Worm (Caenorhabditis elegans) whole organism, L3 larva: ENCODE measurements around the gene D1069.3.

Source experiments
- ZK546.5 ChIP-seq: sonication (generic microtip); optimal IDR thresholded peaks from 2 replicates; lab custom pipeline; 2017; ENCODE audit warnings: missing biosample characterization, missing genetic modification characterization
- aly-2 ChIP-seq: fragments of 150-350 bp; optimal IDR thresholded peaks from 2 replicates; lab custom pipeline; 2014; ENCODE audit warnings: missing biosample characterization, missing genetic modification characterization
- ama-1 ChIP-seq: fragments of 150-350 bp; optimal IDR thresholded peaks from 2 replicates; lab custom pipeline; 2018
- ceh-82 ChIP-seq: fragments of 150-350 bp; optimal IDR thresholded peaks from 2 replicates; lab custom pipeline; 2014; ENCODE audit warnings: missing biosample characterization, missing genetic modification characterization
- ceh-9 ChIP-seq: sonication (generic microtip); optimal IDR thresholded peaks from 2 replicates; lab custom pipeline; 2018; ENCODE audit warnings: missing biosample characterization, missing genetic modification characterization
- egl-27 ChIP-seq: sonication (generic microtip); optimal IDR thresholded peaks from 4 replicates; lab custom pipeline; 2017; ENCODE audit warnings: missing biosample characterization, missing genetic modification reagents, missing genetic modification characterization
- elt-1 ChIP-seq: fragments of 150-350 bp; optimal IDR thresholded peaks from 2 replicates; lab custom pipeline; 2014; ENCODE audit warnings: missing biosample characterization, missing genetic modification characterization
- elt-2 ChIP-seq: sonication (generic microtip); optimal IDR thresholded peaks from 2 replicates; lab custom pipeline; 2016; ENCODE audit warnings: missing genetic modification reagents, mild to moderate bottlenecking, missing genetic modification characterization, missing compliant biosample characterization
- fkh-2 ChIP-seq: fragments of 150-350 bp; optimal IDR thresholded peaks from 2 replicates; lab custom pipeline; 2014; ENCODE audit warnings: missing biosample characterization, missing genetic modification reagents, missing genetic modification characterization
- fos-1 ChIP-seq: fragments of 150-350 bp; optimal IDR thresholded peaks from 2 replicates; lab custom pipeline; 2014; ENCODE audit warnings: missing biosample characterization, missing genetic modification characterization
- jun-1 ChIP-seq: fragments of 150-350 bp; optimal IDR thresholded peaks from 2 replicates; lab custom pipeline; 2014; ENCODE audit warnings: missing biosample characterization, missing genetic modification reagents, missing genetic modification characterization
- lin-15B ChIP-seq: fragments of 150-350 bp; optimal IDR thresholded peaks from 2 replicates; lab custom pipeline; 2014; ENCODE audit warnings: missing biosample characterization, missing genetic modification characterization
- lin-39 ChIP-seq: fragments of 150-350 bp; optimal IDR thresholded peaks from 2 replicates; lab custom pipeline; 2018; ENCODE audit warnings: missing biosample characterization, missing genetic modification reagents, missing genetic modification characterization
- lsy-12 ChIP-seq: sonication (generic microtip); optimal IDR thresholded peaks from 2 replicates; lab custom pipeline; 2016; ENCODE audit warnings: mild to moderate bottlenecking, missing genetic modification characterization, missing compliant biosample characterization
- mdl-1 ChIP-seq: fragments of 150-350 bp; optimal IDR thresholded peaks from 2 replicates; lab custom pipeline; 2014; ENCODE audit warnings: missing biosample characterization, missing genetic modification characterization
- mml-1 ChIP-seq: fragments of 150-350 bp; sonication (generic microtip); optimal IDR thresholded peaks from 3 replicates; lab custom pipeline; 2014; ENCODE audit warnings: missing biosample characterization, missing genetic modification characterization
- nfya-1 ChIP-seq: sonication (generic microtip); optimal IDR thresholded peaks from 2 replicates; lab custom pipeline; 2017; ENCODE audit warnings: missing genetic modification characterization, mild to moderate bottlenecking, missing compliant biosample characterization, antibody characterized with exemption, moderate library complexity; ENCODE audit not compliant: insufficient read depth
- nhr-11 ChIP-seq: fragments of 150-350 bp; optimal IDR thresholded peaks from 2 replicates; lab custom pipeline; 2014; ENCODE audit warnings: missing biosample characterization, missing genetic modification characterization
- nhr-23 ChIP-seq: fragments of 150-350 bp; optimal IDR thresholded peaks from 2 replicates; lab custom pipeline; 2014; ENCODE audit warnings: missing biosample characterization, missing genetic modification reagents, missing genetic modification characterization
- nhr-25 ChIP-seq: sonication (generic microtip); optimal IDR thresholded peaks from 2 replicates; lab custom pipeline; 2017; ENCODE audit warnings: missing biosample characterization, missing genetic modification characterization
- nhr-28 ChIP-seq: fragments of 150-350 bp; optimal IDR thresholded peaks from 2 replicates; lab custom pipeline; 2014; ENCODE audit warnings: missing biosample characterization, missing genetic modification characterization
- nhr-43 ChIP-seq: sonication (generic microtip); optimal IDR thresholded peaks from 2 replicates; lab custom pipeline; 2016; ENCODE audit warnings: mild to moderate bottlenecking, missing genetic modification characterization, missing compliant biosample characterization; ENCODE audit not compliant: poor library complexity, severe bottlenecking
- nhr-67 ChIP-seq: fragments of 150-350 bp; optimal IDR thresholded peaks from 2 replicates; lab custom pipeline; 2014; ENCODE audit warnings: missing biosample characterization, missing genetic modification characterization
- nhr-77 ChIP-seq: fragments of 150-350 bp; optimal IDR thresholded peaks from 2 replicates; lab custom pipeline; 2014; ENCODE audit warnings: missing biosample characterization, missing genetic modification characterization
- pha-4 ChIP-seq: fragments of 150-350 bp; optimal IDR thresholded peaks from 2 replicates; lab custom pipeline; 2014; ENCODE audit warnings: missing biosample characterization, missing genetic modification reagents, missing genetic modification characterization
- sea-2 ChIP-seq: fragments of 150-350 bp; sonication (generic microtip); optimal IDR thresholded peaks from 4 replicates; lab custom pipeline; 2014; ENCODE audit warnings: missing biosample characterization, missing genetic modification reagents, missing genetic modification characterization
- skn-1 ChIP-seq: fragments of 150-350 bp; optimal IDR thresholded peaks from 2 replicates; lab custom pipeline; 2014; ENCODE audit warnings: missing biosample characterization, missing genetic modification characterization
- snpc-4 ChIP-seq: fragments of 150-350 bp; optimal IDR thresholded peaks from 2 replicates; lab custom pipeline; 2014; ENCODE audit warnings: missing biosample characterization, missing genetic modification characterization
- unc-62 ChIP-seq: fragments of 150-350 bp; sonication (generic microtip); optimal IDR thresholded peaks from 4 replicates; lab custom pipeline; 2014; ENCODE audit warnings: missing biosample characterization, missing genetic modification reagents, missing genetic modification characterization
- zag-1 ChIP-seq: fragments of 150-350 bp; optimal IDR thresholded peaks from 2 replicates; lab custom pipeline; 2014; ENCODE audit warnings: missing biosample characterization, missing genetic modification characterization
- ztf-4 ChIP-seq: fragments of 150-350 bp; optimal IDR thresholded peaks from 2 replicates; lab custom pipeline; 2014; ENCODE audit warnings: missing biosample characterization, missing genetic modification characterization

Gene D1069.3

ce11 chrII:349749-350148 is 2.1 kb upstream of the D1069.3 start:
- TF ChIP-seq mml-1 (tag; lab: Kevin White, UChicago) (no peak), fkh-2 (tag; lab: Kevin White, UChicago) (no peak), nhr-28 (no peak), fos-1 (tag; lab: Kevin White, UChicago) (no peak), mdl-1 (tag; lab: Kevin White, UChicago) (no peak), ZK546.5 (no peak), snpc-4 (tag; lab: Kevin White, UChicago) (no peak), zag-1 (tag; lab: Kevin White, UChicago) (no peak), egl-27 (tag; lab: Kevin White, UChicago) (no peak), skn-1 (no peak)

DNA sequence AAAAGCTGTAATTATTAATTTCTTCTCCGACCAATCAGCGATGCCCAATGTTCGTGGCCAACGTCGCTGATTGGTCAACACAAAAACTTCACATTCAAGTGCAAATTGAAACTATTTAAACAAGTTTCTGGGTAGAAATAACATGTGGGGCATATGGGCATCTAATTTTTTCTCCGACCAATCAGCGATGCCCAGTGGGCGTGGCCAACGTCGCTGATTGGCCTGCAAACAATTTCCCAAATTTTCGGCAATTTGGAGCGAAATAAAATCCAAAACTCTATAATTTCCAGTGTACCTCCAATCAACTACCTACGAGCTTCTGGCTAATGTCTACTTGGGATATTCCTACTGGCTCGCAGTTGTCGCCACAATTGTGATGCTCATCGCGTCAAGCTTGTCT is 6.4 kb downstream of the D1069.3 start:
- TF ChIP-seq elt-1 (tag; lab: Kevin White, UChicago) (no peak), nfya-1 (tag; lab: Kevin White, UChicago) (peak; percentile 97)

ce11 chrII:340714-341113 is 7.0 kb downstream of the D1069.3 start:
- TF ChIP-seq fos-1 (tag; lab: Kevin White, UChicago) (no peak), nhr-11 (tag; lab: Kevin White, UChicago) (no peak), mdl-1 (tag; lab: Kevin White, UChicago) (no peak), jun-1 (tag; lab: Kevin White, UChicago) (no peak), nhr-77 (tag; lab: Kevin White, UChicago) (no peak)

ce11 chrII:340224-340623 is 7.5 kb downstream of the D1069.3 start, which contains the start of gene clc-31:
TSS of gene clc-31 (plus strand) at chrII:340524.
- no peak for TF ChIP-seq jun-1 (tag; lab: Kevin White, UChicago)
- TF ChIP-seq ztf-4 (tag; lab: Kevin White, UChicago) = no peak
- TF ChIP-seq snpc-4 (tag; lab: Kevin White, UChicago) = no peak
- TF ChIP-seq nhr-43 = no peak
- no peak for TF ChIP-seq elt-2 (tag; lab: Kevin White, UChicago)
- no peak for TF ChIP-seq lin-39 (tag; lab: Kevin White, UChicago)
- TF ChIP-seq unc-62 (GFP tag; lab: Kevin White, UChicago) = no peak
- TF ChIP-seq pha-4 (tag; lab: Kevin White, UChicago) = no peak
- TF ChIP-seq nhr-67 (tag; lab: Kevin White, UChicago) = no peak
- no peak for TF ChIP-seq ceh-82 (tag; lab: Kevin White, UChicago)
- no peak for TF ChIP-seq ceh-9 (tag; lab: Kevin White, UChicago)
- TF ChIP-seq nhr-23 (tag; lab: Kevin White, UChicago) = no peak
- no peak for TF ChIP-seq nhr-25
- no peak for TF ChIP-seq zag-1 (tag; lab: Kevin White, UChicago)

DNA sequence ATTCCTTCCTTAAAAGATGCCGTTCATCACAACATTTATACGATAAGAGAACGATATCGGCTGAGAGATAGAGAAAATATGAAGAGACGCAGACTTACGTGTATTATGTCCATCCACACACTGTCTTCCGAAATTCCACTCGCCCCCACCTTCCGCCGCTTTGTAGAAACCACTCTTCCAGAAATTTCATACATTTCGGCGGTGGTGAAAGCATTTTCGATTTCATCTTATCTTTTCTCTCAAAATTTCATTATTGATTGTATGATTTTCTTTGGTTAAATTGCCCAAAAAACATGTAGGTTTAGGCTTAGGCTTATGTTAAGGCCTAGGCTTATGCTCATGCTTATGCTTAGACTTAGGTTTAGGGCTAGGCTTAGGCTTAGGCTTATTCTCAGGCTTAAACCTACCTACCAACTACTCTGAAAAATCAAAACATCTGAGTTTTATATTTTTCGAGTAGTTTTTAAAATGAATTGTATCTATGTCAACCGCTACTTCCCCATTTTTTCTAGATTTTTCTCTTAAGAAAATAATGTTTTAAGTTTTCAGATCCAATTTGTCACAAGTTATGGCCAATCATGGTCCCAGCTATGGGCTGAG is 10.4 kb downstream of the D1069.3 start, which contains the start of gene cpn-2:
Gene cpn-2, plus strand, starts transcription at position 550 of the 600 bp plus-strand sequence.
- no peak for TF ChIP-seq nhr-43
- TF ChIP-seq ama-1 = no peak
- TF ChIP-seq, all 47 proteins: peak for 0

ce11 chrII:334828-335227 is 12.9 kb downstream of the D1069.3 start:
- TF ChIP-seq mdl-1 (tag; lab: Kevin White, UChicago) (no peak), aly-2 (no peak), lin-15B (no peak), ama-1 (no peak), fos-1 (tag; lab: Kevin White, UChicago) (no peak), lsy-12 (tag; lab: Kevin White, UChicago) (no peak), zag-1 (tag; lab: Kevin White, UChicago) (no peak), sea-2 (GFP tag; lab: Kevin White, UChicago) (no peak), ceh-9 (tag; lab: Kevin White, UChicago) (no peak), jun-1 (tag; lab: Kevin White, UChicago) (no peak), ceh-82 (tag; lab: Kevin White, UChicago) (no peak)
